Worm (Caenorhabditis elegans) whole organism, L2 larva: ENCODE measurements around the gene pho-7.

Experiments
- C34F6.9 ChIP-seq: fragments of 150-350 bp; optimal IDR thresholded peaks from 2 replicates; lab custom pipeline; 2014; ENCODE audit warnings: missing biosample characterization, missing genetic modification characterization
- F13H6.1 ChIP-seq: sonication (generic microtip); optimal IDR thresholded peaks from 2 replicates; lab custom pipeline; 2016; ENCODE audit warnings: missing genetic modification characterization, missing compliant biosample characterization
- R02D3.7 ChIP-seq: fragments of 150-350 bp; optimal IDR thresholded peaks from 2 replicates; lab custom pipeline; 2014; ENCODE audit warnings: missing biosample characterization, missing genetic modification characterization
- ZK546.5 ChIP-seq: sonication (generic microtip); optimal IDR thresholded peaks from 2 replicates; lab custom pipeline; 2017; ENCODE audit warnings: missing biosample characterization, missing genetic modification characterization
- alr-1 ChIP-seq: fragments of 150-350 bp; optimal IDR thresholded peaks from 2 replicates; lab custom pipeline; 2014; ENCODE audit warnings: missing biosample characterization, missing genetic modification characterization
- aly-2 ChIP-seq: fragments of 150-350 bp; optimal IDR thresholded peaks from 2 replicates; lab custom pipeline; 2014; ENCODE audit warnings: missing biosample characterization, missing genetic modification characterization
- ama-1 ChIP-seq: fragments of 150-350 bp; optimal IDR thresholded peaks from 2 replicates; lab custom pipeline; 2018; ENCODE audit warnings: inconsistent platforms
- blmp-1 ChIP-seq: sonication (generic microtip); optimal IDR thresholded peaks from 2 replicates; lab custom pipeline; 2017; ENCODE audit warnings: missing genetic modification characterization, mild to moderate bottlenecking, missing compliant biosample characterization, antibody characterized with exemption, moderate library complexity; ENCODE audit not compliant: insufficient read depth
- ceh-82 ChIP-seq: fragments of 150-350 bp; optimal IDR thresholded peaks from 2 replicates; lab custom pipeline; 2014; ENCODE audit warnings: missing biosample characterization, missing genetic modification characterization
- crh-2 ChIP-seq: sonication (generic microtip); optimal IDR thresholded peaks from 2 replicates; lab custom pipeline; 2017; ENCODE audit warnings: missing biosample characterization, missing genetic modification characterization
- dmd-4 ChIP-seq: sonication (generic microtip); optimal IDR thresholded peaks from 2 replicates; lab custom pipeline; 2017; ENCODE audit warnings: missing biosample characterization, missing genetic modification characterization
- elt-1 ChIP-seq: fragments of 150-350 bp; optimal IDR thresholded peaks from 2 replicates; lab custom pipeline; 2014; ENCODE audit warnings: missing biosample characterization, missing genetic modification characterization
- elt-3 ChIP-seq: sonication (generic microtip); optimal IDR thresholded peaks from 2 replicates; lab custom pipeline; 2017; ENCODE audit warnings: missing biosample characterization, missing genetic modification characterization
- fos-1 ChIP-seq: fragments of 150-350 bp; optimal IDR thresholded peaks from 2 replicates; lab custom pipeline; 2014; ENCODE audit warnings: missing biosample characterization, missing genetic modification characterization
- gmeb-1 ChIP-seq: fragments of 150-350 bp; optimal IDR thresholded peaks from 2 replicates; lab custom pipeline; 2014; ENCODE audit warnings: missing biosample characterization, missing genetic modification characterization
- lin-11 ChIP-seq: fragments of 150-350 bp; sonication (generic microtip); optimal IDR thresholded peaks from 2 replicates; lab custom pipeline; 2014; ENCODE audit warnings: missing biosample characterization, missing genetic modification characterization, inconsistent platforms, mixed read lengths
- lin-13 ChIP-seq: fragments of 150-350 bp; optimal IDR thresholded peaks from 2 replicates; lab custom pipeline; 2014; ENCODE audit warnings: missing biosample characterization, missing genetic modification reagents, missing genetic modification characterization
- lin-39 ChIP-seq: fragments of 150-350 bp; optimal IDR thresholded peaks from 2 replicates; lab custom pipeline; 2014; ENCODE audit warnings: missing biosample characterization, missing genetic modification reagents, missing genetic modification characterization
- lsy-2 ChIP-seq, 2 experiments: fragments of 150-350 bp in 1 of 2; sonication (generic microtip) in 1 of 2; optimal IDR thresholded peaks; 2 replicates each; lab custom pipeline; 2014 to 2017; ENCODE audit warnings: missing biosample characterization in 2 of 2, missing genetic modification characterization in 2 of 2
- mab-5 ChIP-seq: fragments of 150-350 bp; optimal IDR thresholded peaks from 2 replicates; lab custom pipeline; 2014; ENCODE audit warnings: missing biosample characterization, missing genetic modification characterization
- mbf-1 ChIP-seq: sonication (generic microtip); optimal IDR thresholded peaks from 2 replicates; lab custom pipeline; 2017; ENCODE audit warnings: missing biosample characterization, missing genetic modification characterization
- nhr-11 ChIP-seq: fragments of 150-350 bp; optimal IDR thresholded peaks from 2 replicates; lab custom pipeline; 2014; ENCODE audit warnings: missing biosample characterization, missing genetic modification characterization
- nhr-12 ChIP-seq: fragments of 150-350 bp; optimal IDR thresholded peaks from 2 replicates; lab custom pipeline; 2014; ENCODE audit warnings: missing biosample characterization, missing genetic modification characterization
- nhr-21 ChIP-seq: fragments of 150-350 bp; optimal IDR thresholded peaks from 2 replicates; lab custom pipeline; 2014; ENCODE audit warnings: missing biosample characterization, missing genetic modification characterization
- nhr-23 ChIP-seq: fragments of 150-350 bp; optimal IDR thresholded peaks from 2 replicates; lab custom pipeline; 2014; ENCODE audit warnings: missing biosample characterization, missing genetic modification reagents, missing genetic modification characterization
- nhr-25 ChIP-seq: fragments of 150-350 bp; sonication (generic microtip); optimal IDR thresholded peaks from 3 replicates; lab custom pipeline; 2014; ENCODE audit warnings: missing biosample characterization, missing genetic modification characterization
- nhr-6 ChIP-seq: fragments of 150-350 bp; optimal IDR thresholded peaks from 2 replicates; lab custom pipeline; 2014; ENCODE audit warnings: missing biosample characterization, missing genetic modification characterization
- nhr-77 ChIP-seq: fragments of 150-350 bp; optimal IDR thresholded peaks from 2 replicates; lab custom pipeline; 2014; ENCODE audit warnings: missing biosample characterization, missing genetic modification characterization
- peb-1 ChIP-seq: fragments of 150-350 bp; optimal IDR thresholded peaks from 2 replicates; lab custom pipeline; 2014; ENCODE audit warnings: missing biosample characterization, missing genetic modification characterization
- sem-4 ChIP-seq: fragments of 150-350 bp; optimal IDR thresholded peaks from 2 replicates; lab custom pipeline; 2014; ENCODE audit warnings: missing biosample characterization, missing genetic modification reagents, missing genetic modification characterization
- skn-1 ChIP-seq: sonication (generic microtip); optimal IDR thresholded peaks from 2 replicates; lab custom pipeline; 2017; ENCODE audit warnings: missing biosample characterization, missing genetic modification characterization
- sma-3 ChIP-seq: sonication (generic microtip); optimal IDR thresholded peaks from 2 replicates; lab custom pipeline; 2016; ENCODE audit warnings: missing genetic modification reagents, missing genetic modification characterization, missing compliant biosample characterization
- sma-9 ChIP-seq, 2 experiments: fragments of 150-350 bp in 1 of 2; sonication (generic microtip) in 1 of 2; optimal IDR thresholded peaks; 2 replicates each; lab custom pipeline; 2014 to 2016; ENCODE audit warnings: missing genetic modification characterization in 2 of 2, mild to moderate bottlenecking in 1 of 2, missing biosample characterization in 1 of 2, missing compliant biosample characterization in 1 of 2, missing genetic modification reagents in 1 of 2, moderate library complexity in 1 of 2
- snpc-4 ChIP-seq: fragments of 150-350 bp; optimal IDR thresholded peaks from 2 replicates; lab custom pipeline; 2014; ENCODE audit warnings: missing biosample characterization, missing genetic modification characterization
- unc-39 ChIP-seq: fragments of 150-350 bp; optimal IDR thresholded peaks from 2 replicates; lab custom pipeline; 2014; ENCODE audit warnings: missing biosample characterization, missing genetic modification characterization
- unc-55 ChIP-seq: fragments of 150-350 bp; sonication (generic microtip); optimal IDR thresholded peaks from 3 replicates; lab custom pipeline; 2014; ENCODE audit warnings: missing biosample characterization, missing genetic modification reagents, missing genetic modification characterization
- ztf-11 ChIP-seq: sonication (generic microtip); optimal IDR thresholded peaks from 2 replicates; lab custom pipeline; 2017; ENCODE audit warnings: missing biosample characterization, missing genetic modification characterization
- ztf-4 ChIP-seq: fragments of 150-350 bp; optimal IDR thresholded peaks from 2 replicates; lab custom pipeline; 2014; ENCODE audit warnings: missing biosample characterization, missing genetic modification characterization

pho-7 gene

DNA sequence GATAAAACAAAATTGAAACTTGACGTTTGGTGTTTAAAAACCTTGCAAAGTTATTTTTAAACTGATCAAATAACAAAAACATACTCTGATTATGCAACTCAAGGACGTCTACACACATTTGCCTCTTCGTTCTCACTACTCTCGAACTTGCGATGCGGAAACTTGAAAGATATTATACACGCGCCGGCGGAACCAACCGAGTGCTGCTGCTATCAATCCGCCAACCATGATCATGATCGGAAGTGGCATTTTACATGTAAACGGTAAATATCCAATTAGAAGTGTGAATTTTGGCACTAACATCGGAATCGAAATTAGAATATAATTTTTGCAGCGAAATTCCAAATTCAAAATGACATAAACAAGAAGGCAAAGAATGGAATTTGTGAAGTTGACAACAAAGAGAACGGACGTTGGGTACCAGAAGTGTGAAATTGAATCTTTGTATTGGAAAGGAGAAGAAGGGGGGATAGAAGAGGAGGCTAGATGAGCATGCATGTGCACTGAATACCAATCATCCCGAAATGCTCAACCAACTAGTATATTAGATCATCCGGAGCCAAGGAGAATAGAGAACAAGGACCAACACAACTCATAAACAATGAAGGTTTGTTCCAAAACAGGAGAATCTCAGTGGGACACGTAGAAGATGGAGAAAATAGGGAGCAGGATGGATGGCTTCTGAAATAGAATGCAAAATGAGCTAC lies 7.7 kb downstream of the pho-7 start:
- TF ChIP-seq nhr-21 (tag; lab: Kevin White, UChicago): no peak

DNA sequence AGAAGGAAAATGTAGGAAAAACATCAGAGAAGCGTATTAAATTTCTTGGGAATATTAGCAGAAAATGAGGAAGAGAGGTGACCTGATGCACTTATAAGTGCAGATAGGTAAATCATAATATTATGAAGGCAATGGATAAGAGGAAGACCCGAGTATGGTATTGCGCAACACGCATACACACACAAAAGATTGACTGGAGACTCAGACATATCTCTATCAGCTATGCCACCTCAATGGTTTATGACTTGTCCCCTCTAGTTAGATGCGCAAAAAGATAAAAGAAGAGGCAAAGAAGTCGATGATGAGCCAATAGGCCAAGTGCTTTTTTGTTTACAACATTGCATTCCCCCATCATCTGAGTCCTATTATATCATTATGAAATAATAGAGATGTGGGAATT lies 9.1 kb downstream of the pho-7 start:
- no peak for TF ChIP-seq alr-1 (tag; lab: Kevin White, UChicago)
- no peak for TF ChIP-seq nhr-23 (tag; lab: Kevin White, UChicago)
- no peak for TF ChIP-seq nhr-21 (tag; lab: Kevin White, UChicago)
- no peak for TF ChIP-seq unc-39 (tag; lab: Kevin White, UChicago)
- TF ChIP-seq ztf-4 (tag; lab: Kevin White, UChicago): no peak
- TF ChIP-seq elt-1 (tag; lab: Kevin White, UChicago): no peak
- no peak for TF ChIP-seq R02D3.7 (tag; lab: Kevin White, UChicago)
- TF ChIP-seq blmp-1 (tag; lab: Kevin White, UChicago): no peak
- no peak for TF ChIP-seq ceh-82 (tag; lab: Kevin White, UChicago)
- no peak for TF ChIP-seq skn-1 (tag; lab: Kevin White, UChicago)
- no peak for TF ChIP-seq elt-3 (tag; lab: Kevin White, UChicago)
- TF ChIP-seq lin-13 (GFP tag; lab: Kevin White, UChicago): no peak
- TF ChIP-seq aly-2 (tag; lab: Kevin White, UChicago): no peak
- TF ChIP-seq lin-11 (tag; lab: Kevin White, UChicago): no peak
- TF ChIP-seq sma-9 (GFP tag; optimal IDR thresholded peaks at IDR 0.05; lab: Kevin White, UChicago): no peak
- TF ChIP-seq sma-9 (tag; optimal IDR thresholded peaks at IDR 0.05; lab: Kevin White, UChicago): no peak
- no peak for TF ChIP-seq nhr-77 (tag; lab: Kevin White, UChicago)
- TF ChIP-seq crh-2 (tag; lab: Kevin White, UChicago): no peak
- no peak for TF ChIP-seq unc-55 (GFP tag; lab: Kevin White, UChicago)
- TF ChIP-seq mab-5 (tag; lab: Kevin White, UChicago): no peak
- TF ChIP-seq nhr-6: no peak

DNA sequence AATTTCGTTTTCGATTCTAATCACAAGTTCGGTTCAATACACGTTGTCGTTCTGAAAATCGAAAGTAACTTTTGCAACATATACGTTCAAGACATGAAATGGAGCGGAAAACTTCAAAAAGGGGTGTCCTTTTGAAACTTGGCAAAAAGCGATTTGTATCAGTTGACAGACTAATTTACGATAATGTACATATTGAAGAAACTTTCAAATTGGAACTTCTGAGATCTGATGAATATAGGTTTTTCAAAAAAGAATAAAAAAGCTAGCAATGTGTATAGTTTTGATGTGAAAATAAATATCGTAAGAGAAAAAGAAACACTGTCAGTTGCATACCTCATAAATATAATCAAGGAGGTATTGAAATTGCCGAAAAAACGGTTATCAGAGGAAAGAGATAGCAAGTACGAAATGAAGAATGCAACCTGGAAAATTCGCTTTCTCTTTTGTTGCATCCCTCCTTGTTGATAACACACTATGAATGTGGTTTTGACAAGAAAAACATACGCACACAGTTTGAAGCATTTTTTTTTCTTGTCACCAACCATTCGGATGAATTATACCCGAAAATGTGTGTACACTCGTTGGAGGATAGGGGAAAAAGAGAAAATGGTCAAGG lies 12.1 kb downstream of the pho-7 start, which contains the start of gene dgn-1:
TSS of gene dgn-1 (minus strand) at position 51 of the 616 bp plus-strand sequence.
- TF ChIP-seq fos-1 (tag; lab: Kevin White, UChicago) (peak; percentile 78), nhr-11 (no peak), lsy-2 (tag; optimal IDR thresholded peaks at IDR 0.05; lab: Kevin White, UChicago) (no peak)
- TF ChIP-seq, all 48 proteins: peak for 1

DNA sequence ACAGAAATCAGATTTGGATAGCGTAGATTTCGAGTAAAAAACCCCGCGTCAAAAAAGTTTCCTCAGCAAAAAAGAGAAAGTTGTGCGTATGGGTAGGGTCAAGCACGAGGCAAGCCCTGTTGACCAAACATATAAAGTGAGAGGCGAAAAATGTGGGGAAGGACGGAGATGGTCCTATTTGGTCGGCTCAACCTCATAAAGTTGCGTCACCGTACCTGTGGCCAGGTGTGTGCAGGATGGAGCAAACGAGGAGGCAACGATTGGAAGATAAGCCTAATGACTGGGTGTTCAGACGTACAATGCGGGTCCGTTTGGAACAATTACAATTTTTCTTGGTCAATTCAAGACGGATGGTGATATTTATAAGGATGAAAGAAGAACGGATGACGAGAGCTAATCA lies 14.0 kb downstream of the pho-7 start:
- TF ChIP-seq alr-1 (tag; lab: Kevin White, UChicago): no peak
- no peak for TF ChIP-seq aly-2 (tag; lab: Kevin White, UChicago)
- no peak for TF ChIP-seq elt-1 (tag; lab: Kevin White, UChicago)

DNA sequence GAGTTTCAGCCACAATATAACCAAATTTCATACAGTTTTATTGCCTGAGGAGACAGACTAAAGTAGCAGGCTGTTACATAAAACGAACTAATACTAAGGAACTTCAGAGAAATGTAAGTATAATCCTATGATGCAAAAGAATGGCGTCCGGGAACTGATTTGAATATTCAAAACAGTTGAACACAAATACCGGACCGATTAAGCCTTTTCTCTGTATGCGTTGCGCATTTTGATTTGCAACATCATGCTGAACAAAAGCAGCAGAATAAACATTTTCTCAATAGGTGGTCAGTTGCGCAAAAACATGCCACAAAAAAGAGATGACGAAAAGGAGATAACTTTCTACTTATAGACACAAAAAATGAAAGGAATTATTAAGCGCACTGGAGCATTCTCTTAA lies 17.1 kb downstream of the pho-7 start:
- TF ChIP-seq F13H6.1 (tag; lab: Kevin White, UChicago) (no peak), ama-1 (no peak), snpc-4 (tag; lab: Kevin White, UChicago) (no peak), sma-3 (GFP tag; lab: Kevin White, UChicago) (no peak), ZK546.5 (tag; lab: Kevin White, UChicago) (no peak), fos-1 (tag; lab: Kevin White, UChicago) (no peak), nhr-11 (no peak), ztf-11 (tag; lab: Kevin White, UChicago) (no peak), lin-39 (tag; lab: Kevin White, UChicago) (no peak), R02D3.7 (tag; lab: Kevin White, UChicago) (no peak)

DNA sequence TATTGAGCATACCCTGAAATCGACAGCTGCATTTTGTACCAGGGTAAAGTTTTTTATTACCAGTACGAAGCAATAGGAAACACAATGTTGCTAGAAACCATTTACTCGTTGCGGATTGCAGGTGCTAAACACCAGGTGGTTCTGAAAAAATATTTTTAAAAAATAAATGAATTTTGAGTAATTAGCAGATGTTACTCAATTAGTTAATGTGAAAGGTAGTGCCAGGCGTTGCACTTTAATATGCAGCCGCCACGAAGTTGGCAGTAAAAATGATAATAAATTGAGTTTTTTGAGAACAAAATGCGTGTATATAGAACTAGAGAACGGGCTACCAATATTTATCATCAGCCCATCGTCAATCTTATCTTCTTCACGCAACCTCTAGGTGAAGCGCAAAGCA lies 21.5 kb downstream of the pho-7 start, which contains the start of gene nstp-9:
TSS of gene nstp-9 (minus strand) at position 101 of the 400 bp plus-strand sequence.
- TF ChIP-seq ama-1 (no peak), ztf-4 (tag; lab: Kevin White, UChicago) (no peak), blmp-1 (tag; lab: Kevin White, UChicago) (no peak), sma-3 (GFP tag; lab: Kevin White, UChicago) (no peak), nhr-25 (tag; lab: Kevin White, UChicago) (no peak), dmd-4 (tag; lab: Kevin White, UChicago) (no peak), aly-2 (tag; lab: Kevin White, UChicago) (no peak), mab-5 (tag; lab: Kevin White, UChicago) (no peak), sem-4 (tag; lab: Kevin White, UChicago) (no peak), ZK546.5 (tag; lab: Kevin White, UChicago) (no peak), nhr-12 (no peak), mbf-1 (tag; lab: Kevin White, UChicago) (no peak), nhr-77 (tag; lab: Kevin White, UChicago) (no peak), alr-1 (tag; lab: Kevin White, UChicago) (no peak), skn-1 (tag; lab: Kevin White, UChicago) (no peak), gmeb-1 (tag; lab: Kevin White, UChicago) (no peak), elt-3 (tag; lab: Kevin White, UChicago) (no peak), C34F6.9 (no peak), peb-1 (tag; lab: Kevin White, UChicago) (no peak), snpc-4 (tag; lab: Kevin White, UChicago) (no peak)
